Worm (Caenorhabditis elegans): ENCODE measurements around the gene hsd-3.
A peak's percentile ranks its signal among the peaks of the same experiment; 100 is the strongest.

DNA sequence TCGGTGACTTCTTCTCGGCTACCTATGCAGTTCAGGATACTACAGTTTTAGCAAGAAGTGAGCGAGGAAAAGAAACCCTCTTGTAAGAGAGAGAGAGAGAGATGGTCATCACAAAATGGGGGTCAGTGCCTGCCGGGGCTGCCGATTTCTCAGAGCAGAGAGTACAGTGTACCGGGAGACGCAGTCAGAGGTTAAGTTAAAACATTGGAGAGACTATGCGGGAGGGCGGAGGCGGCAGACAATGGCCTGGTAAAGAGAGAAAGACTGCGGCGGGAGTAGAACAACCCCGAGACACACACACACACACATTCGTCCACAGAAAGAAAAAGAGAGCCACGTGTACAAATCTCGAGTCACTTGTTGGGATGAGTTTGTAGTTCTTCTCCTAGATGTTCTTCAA lies 37.7 kb upstream of the hsd-3 start:
- TF ChIP-seq nhr-11 (tag; optimal IDR thresholded peaks at IDR 0.05) (no peak), elt-2 (tag; optimal IDR thresholded peaks at IDR 0.05) (no peak), tbx-2 (tag; optimal IDR thresholded peaks at IDR 0.05) (peak; percentile 69), fkh-10 (GFP tag; optimal IDR thresholded peaks at IDR 0.05) (no peak)

All from whole organism, late embryonic.